Fruit fly (Drosophila melanogaster): Measurements from ENCODE around the gene CG32453.
A peak's percentile ranks its signal among the peaks of the same experiment; 100 is the strongest.
"Not testable (repeated sequence)": the region's sequence is repeated elsewhere in the genome, so short reads cannot be mapped to it uniquely, and the experiment has no call there.

CG32453 gene

DNA sequence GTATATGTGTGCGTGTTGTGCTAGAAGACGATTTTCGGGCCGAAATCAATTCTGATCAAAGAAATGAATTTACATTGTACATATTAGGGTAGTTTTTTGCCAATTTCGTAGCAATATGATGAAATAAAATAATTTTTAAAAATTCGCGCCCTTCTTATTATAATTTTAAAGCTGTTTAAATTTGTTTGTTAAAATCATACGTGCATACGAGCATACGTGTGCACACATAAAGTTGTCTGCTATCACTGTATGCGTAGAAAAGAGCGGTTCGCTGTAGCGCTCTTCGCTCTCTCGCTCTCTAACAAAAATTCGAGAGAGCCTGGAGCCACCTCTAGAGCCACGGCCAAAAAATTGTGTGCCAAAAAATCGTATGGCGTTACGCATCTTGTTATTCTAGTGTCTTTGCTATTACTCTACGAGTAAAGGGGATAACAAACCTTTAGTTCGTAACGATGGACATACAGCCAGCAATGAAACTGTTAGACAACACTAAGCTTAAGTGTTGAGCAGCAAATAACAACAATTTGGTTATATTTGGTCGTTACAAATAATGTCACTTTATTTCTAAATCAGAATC is 23.8 kb downstream of the CG32453 start, which contains the start of gene mael:
Gene mael (plus strand): TSS at position 510 of the 577 bp plus-strand sequence.
- TF ChIP-seq CG9948 (tag; optimal IDR thresholded peaks at IDR 0.05); CG15710 (tag; optimal IDR thresholded peaks at IDR 0.05); CG13204 (GFP tag; optimal IDR thresholded peaks at IDR 0.05): not testable (repeated sequence)

dm6 chr3L:22721991-22722390 is 25.0 kb downstream of the CG32453 start, which contains the start of gene CG14451:
Gene CG14451 (minus strand): TSS chr3L:22722091.
- TF ChIP-seq gl (tag; optimal IDR thresholded peaks at IDR 0.05) (no peak), CG15710 (tag; optimal IDR thresholded peaks at IDR 0.05) (no peak), rn (GFP tag; IDR thresholded peaks at IDR 0.05) (no peak), CG8159 (tag; optimal IDR thresholded peaks at IDR 0.05) (no peak), fd96Ca (GFP tag; IDR thresholded peaks at IDR 0.05) (no peak), Pif1B (GFP tag; optimal IDR thresholded peaks at IDR 0.05) (no peak), Pif1A (GFP tag; optimal IDR thresholded peaks at IDR 0.05) (no peak), CG9948 (tag; optimal IDR thresholded peaks at IDR 0.05) (no peak), CG14655 (GFP tag; optimal IDR thresholded peaks at IDR 0.05) (no peak)

- TF ChIP-seq EcR (GFP tag; optimal IDR thresholded peaks at IDR 0.05) (no peak), CG8159 (tag; optimal IDR thresholded peaks at IDR 0.05) (no peak), D1 (tag; optimal IDR thresholded peaks at IDR 0.05) (no peak)
Measured at dm6 chr3L:22724046-22724771, 27.2 kb downstream of the CG32453 start.

DNA sequence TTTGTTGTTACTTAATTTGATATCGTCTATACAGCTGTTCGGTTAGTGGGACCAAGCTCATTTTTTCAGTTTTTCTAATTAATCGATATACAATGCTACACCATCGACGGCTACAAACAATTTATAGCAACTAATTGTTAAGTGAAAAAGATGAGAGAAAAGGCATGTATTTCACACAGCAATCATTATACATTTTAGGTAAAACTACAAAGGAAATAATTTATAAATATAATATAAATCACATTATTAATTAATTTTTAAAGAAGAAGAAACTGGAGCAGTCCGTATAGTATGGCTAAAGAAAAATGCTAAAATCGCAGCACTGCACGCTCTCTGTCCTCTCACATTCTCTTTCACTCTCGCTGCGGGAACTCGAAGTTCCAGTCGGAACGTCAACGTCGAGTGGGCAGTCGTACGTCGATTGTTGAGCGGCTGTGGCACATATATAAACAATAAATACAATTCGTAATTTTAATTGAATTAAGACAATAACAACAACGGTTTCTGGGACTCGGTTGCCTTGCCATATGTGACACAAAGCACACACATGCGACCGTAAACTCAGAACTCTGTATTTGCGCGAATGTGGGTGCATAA is 30.8 kb downstream of the CG32453 start, which contains the start of the genes CG14450 and CG11367:
Gene CG14450 (minus strand): TSS at position 51 of the 597 bp plus-strand sequence.
Gene CG11367 (plus strand): TSS at position 373 of the 597 bp plus-strand sequence.
- TF ChIP-seq EcR (GFP tag; optimal IDR thresholded peaks at IDR 0.05) (peak; percentile 18), CG17806 (tag; optimal IDR thresholded peaks at IDR 0.05) (no peak), rn (GFP tag; IDR thresholded peaks at IDR 0.05) (no peak), Pif1B (GFP tag; optimal IDR thresholded peaks at IDR 0.05) (peak; percentile 55), CG13204 (GFP tag; optimal IDR thresholded peaks at IDR 0.05) (peak; percentile 67), CG4496 (GFP tag; IDR thresholded peaks at IDR 0.05) (0 out of 3 replicates have a peak, but pooled peaks have one; percentile 19), gl (tag; optimal IDR thresholded peaks at IDR 0.05) (no peak), D1 (tag; optimal IDR thresholded peaks at IDR 0.05) (no peak), Ets98B (GFP tag; IDR thresholded peaks at IDR 0.05) (peak; percentile 26; the same call in 1 of the 2 replicates), CG14655 (GFP tag; optimal IDR thresholded peaks at IDR 0.05) (no peak), CG10348 (GFP tag; IDR thresholded peaks at IDR 0.05) (no peak), Pif1A (GFP tag; optimal IDR thresholded peaks at IDR 0.05) (no peak), CG12605 (GFP tag; IDR thresholded peaks at IDR 0.05) (0 out of 2 replicates have a peak, but pooled peaks have one; percentile 34), CG32121 (GFP tag; IDR thresholded peaks at IDR 0.05) (no peak), CG8301 (tag; optimal IDR thresholded peaks at IDR 0.05) (no peak), Snoo (tag; optimal IDR thresholded peaks at IDR 0.05) (no peak), CG15710 (tag; optimal IDR thresholded peaks at IDR 0.05) (no peak), CG8159 (tag; optimal IDR thresholded peaks at IDR 0.05) (no peak), fd96Ca (GFP tag; IDR thresholded peaks at IDR 0.05) (no peak), CG9948 (tag; optimal IDR thresholded peaks at IDR 0.05) (no peak), CG34367 (tag; optimal IDR thresholded peaks at IDR 0.05) (no peak)

dm6 chr3L:22729466-22729865 is 32.4 kb downstream of the CG32453 start, which contains the start of gene CG32454:
Gene CG32454 (plus strand): TSS chr3L:22729766.
- TF ChIP-seq CG34367 (tag; optimal IDR thresholded peaks at IDR 0.05) (no peak), gl (tag; optimal IDR thresholded peaks at IDR 0.05) (no peak), CG17806 (tag; optimal IDR thresholded peaks at IDR 0.05) (no peak), CG8301 (tag; optimal IDR thresholded peaks at IDR 0.05) (no peak), CG32121 (GFP tag; IDR thresholded peaks at IDR 0.05) (no peak), EcR (GFP tag; optimal IDR thresholded peaks at IDR 0.05) (no peak), CG10348 (GFP tag; IDR thresholded peaks at IDR 0.05) (no peak), fd96Ca (GFP tag; IDR thresholded peaks at IDR 0.05) (no peak), rn (GFP tag; IDR thresholded peaks at IDR 0.05) (no peak), Pif1A (GFP tag; optimal IDR thresholded peaks at IDR 0.05) (no peak), CG9948 (tag; optimal IDR thresholded peaks at IDR 0.05) (no peak), CG8159 (tag; optimal IDR thresholded peaks at IDR 0.05) (no peak), CG12605 (GFP tag; IDR thresholded peaks at IDR 0.05) (no peak), Pif1B (GFP tag; optimal IDR thresholded peaks at IDR 0.05) (no peak), CG14655 (GFP tag; optimal IDR thresholded peaks at IDR 0.05) (no peak)

- TF ChIP-seq CG10348 (GFP tag; IDR thresholded peaks at IDR 0.05) = no peak
Measured at dm6 chr3L:22731393-22731792, 34.4 kb downstream of the CG32453 start.
